Worm (Caenorhabditis elegans) whole organism, young adult: ENCODE measurements around the gene M05D6.2.
A peak's percentile ranks its signal among the peaks of the same experiment; 100 is the strongest.

ENCODE experiments used
- B0019.2 ChIP-seq: fragments of 200-800 bp; sonication (Bioruptor generic); conservative IDR thresholded peaks from 2 replicates; pipeline ENCODE4 v1.3.6; 2022; ENCODE audit warnings: missing genetic modification reagents, missing genetic modification characterization, missing compliant biosample characterization
- C17E4.6 ChIP-seq: fragments of 200-800 bp; sonication (Bioruptor generic); IDR thresholded peaks from 2 replicates; pipeline ENCODE4 v1.3.6; 2022; ENCODE audit warnings: missing genetic modification reagents, missing genetic modification characterization, missing compliant biosample characterization
- D2030.7 ChIP-seq: fragments of 200-800 bp; sonication (Bioruptor generic); IDR thresholded peaks from 2 replicates; pipeline ENCODE4 v1.3.6; 2022; ENCODE audit warnings: missing genetic modification reagents, missing genetic modification characterization, missing compliant biosample characterization
- F10E7.11 ChIP-seq: sonication (generic microtip); optimal IDR thresholded peaks from 2 replicates; lab custom pipeline; 2017; ENCODE audit warnings: mild to moderate bottlenecking, missing genetic modification characterization, moderate library complexity, missing compliant biosample characterization
- F23B12.7 ChIP-seq: sonication (generic microtip); optimal IDR thresholded peaks from 2 replicates; lab custom pipeline; 2017; ENCODE audit warnings: missing genetic modification characterization, mild to moderate bottlenecking, missing compliant biosample characterization, antibody characterized with exemption, moderate library complexity; ENCODE audit not compliant: insufficient read depth
- F57C9.4 ChIP-seq: sonication (generic microtip); optimal IDR thresholded peaks from 2 replicates; lab custom pipeline; 2017; ENCODE audit warnings: mild to moderate bottlenecking, missing genetic modification characterization, missing compliant biosample characterization
- K12H6.12 ChIP-seq: fragments of 200-800 bp; sonication (Bioruptor generic); optimal IDR thresholded peaks from 2 replicates; lab custom pipeline; 2018; ENCODE audit warnings: mild to moderate bottlenecking, missing genetic modification characterization, missing compliant biosample characterization
- Y95B8A.8 ChIP-seq: fragments of 200-800 bp; sonication (Bioruptor generic); IDR thresholded peaks from 2 replicates; pipeline ENCODE4 v1.3.6; 2022; ENCODE audit warnings: missing genetic modification reagents, missing genetic modification characterization, missing compliant biosample characterization
- ZK185.1 ChIP-seq: sonication (generic microtip); optimal IDR thresholded peaks from 2 replicates; lab custom pipeline; 2016; ENCODE audit warnings: mild to moderate bottlenecking, missing genetic modification characterization, missing compliant biosample characterization; ENCODE audit not compliant: poor library complexity, severe bottlenecking
- aptf-2 ChIP-seq: fragments of 200-800 bp; sonication (Bioruptor generic); conservative IDR thresholded peaks from 2 replicates; pipeline ENCODE4 v1.3.6; 2022; ENCODE audit warnings: missing genetic modification reagents, missing genetic modification characterization, missing compliant biosample characterization
- atf-7 ChIP-seq: sonication (generic microtip); optimal IDR thresholded peaks from 2 replicates; lab custom pipeline; 2017; ENCODE audit warnings: mild to moderate bottlenecking, missing genetic modification characterization, missing compliant biosample characterization
- athp-1 ChIP-seq: sonication (generic microtip); optimal IDR thresholded peaks from 2 replicates; lab custom pipeline; 2017; ENCODE audit warnings: mild to moderate bottlenecking, missing genetic modification characterization, missing compliant biosample characterization
- attf-3 ChIP-seq: fragments of 200-800 bp; sonication (Bioruptor generic); conservative IDR thresholded peaks from 2 replicates; pipeline ENCODE4 v1.3.6; 2022; ENCODE audit warnings: missing genetic modification reagents, missing genetic modification characterization, missing compliant biosample characterization
- cebp-1 ChIP-seq, 2 experiments: fragments of 200-800 bp in 1 of 2; sonication (Bioruptor generic) in 1 of 2; sonication (generic microtip) in 1 of 2; IDR thresholded peaks in 1 of 2; optimal IDR thresholded peaks in 1 of 2; 2 replicates each; pipeline versions ENCODE4 v1.3.6 to Lab custom; 2017 to 2022; ENCODE audit warnings: missing compliant biosample characterization in 2 of 2, missing genetic modification characterization in 2 of 2, mild to moderate bottlenecking in 1 of 2, missing genetic modification reagents in 1 of 2, moderate library complexity in 1 of 2
- ceh-27 ChIP-seq: fragments of 200-800 bp; sonication (Bioruptor generic); optimal IDR thresholded peaks from 2 replicates; lab custom pipeline; 2018; ENCODE audit warnings: mild to moderate bottlenecking, missing genetic modification characterization, moderate library complexity, missing compliant biosample characterization
- ceh-79 ChIP-seq: sonication (generic microtip); optimal IDR thresholded peaks from 2 replicates; lab custom pipeline; 2017; ENCODE audit warnings: mild to moderate bottlenecking, missing genetic modification characterization, missing compliant biosample characterization
- chd-7 ChIP-seq: sonication (generic microtip); optimal IDR thresholded peaks from 2 replicates; lab custom pipeline; 2016; ENCODE audit warnings: mild to moderate bottlenecking, missing genetic modification characterization, moderate library complexity, missing compliant biosample characterization
- die-1 ChIP-seq: sonication (generic microtip); optimal IDR thresholded peaks from 2 replicates; lab custom pipeline; 2016; ENCODE audit warnings: missing genotype, mild to moderate bottlenecking, missing genetic modification characterization, missing compliant biosample characterization
- egl-18 ChIP-seq: fragments of 200-800 bp; sonication (Bioruptor generic); IDR thresholded peaks from 2 replicates; pipeline ENCODE4 v1.3.6; 2022; ENCODE audit warnings: missing genetic modification reagents, missing genetic modification characterization, missing compliant biosample characterization
- egl-44 ChIP-seq: fragments of 200-800 bp; sonication (Bioruptor generic); IDR thresholded peaks from 2 replicates; pipeline ENCODE4 v1.3.6; 2022; ENCODE audit warnings: missing genetic modification reagents, missing genetic modification characterization, missing compliant biosample characterization
- egrh-3 ChIP-seq: fragments of 200-800 bp; sonication (Bioruptor generic); IDR thresholded peaks from 2 replicates; pipeline ENCODE4 v1.3.6; 2022; ENCODE audit warnings: missing genetic modification reagents, missing genetic modification characterization, missing compliant biosample characterization
- ets-4 ChIP-seq: fragments of 200-800 bp; sonication (Bioruptor generic); optimal IDR thresholded peaks from 2 replicates; lab custom pipeline; 2018; ENCODE audit warnings: mild to moderate bottlenecking, missing genetic modification characterization, missing compliant biosample characterization
- him-1 ChIP-seq: sonication (generic microtip); optimal IDR thresholded peaks from 2 replicates; lab custom pipeline; 2016; ENCODE audit warnings: missing genotype, missing genetic modification reagents, missing genetic modification characterization, missing compliant biosample characterization
- hsf-1 ChIP-seq: fragments of 200-800 bp; sonication (Bioruptor generic); IDR thresholded peaks from 2 replicates; pipeline ENCODE4 v1.3.6; 2022; ENCODE audit warnings: missing genetic modification reagents, missing genetic modification characterization, missing compliant biosample characterization
- lag-1 ChIP-seq: fragments of 200-800 bp; sonication (Bioruptor generic); IDR thresholded peaks from 2 replicates; pipeline ENCODE4 v1.3.6; 2022; ENCODE audit warnings: missing genetic modification reagents, missing genetic modification characterization, missing compliant biosample characterization
- lin-35 ChIP-seq, 3 experiments: fragments of 150-350 bp in 2 of 3; sonication (generic microtip) in 1 of 3; optimal IDR thresholded peaks; 2 replicates each; lab custom pipeline; 2014 to 2018; ENCODE audit warnings: missing biosample characterization in 3 of 3, missing genetic modification characterization in 3 of 3, missing genetic modification reagents in 3 of 3
- lir-1 ChIP-seq: fragments of 200-800 bp; sonication (Bioruptor generic); conservative IDR thresholded peaks from 2 replicates; pipeline ENCODE4 v1.3.6; 2022; ENCODE audit warnings: missing genetic modification reagents, missing genetic modification characterization, missing compliant biosample characterization
- madf-10 ChIP-seq: sonication (generic microtip); optimal IDR thresholded peaks from 2 replicates; lab custom pipeline; 2016; ENCODE audit warnings: mild to moderate bottlenecking, missing genetic modification characterization, missing compliant biosample characterization
- madf-3 ChIP-seq: fragments of 200-800 bp; sonication (Bioruptor generic); IDR thresholded peaks from 2 replicates; pipeline ENCODE4 v1.3.6; 2022; ENCODE audit warnings: missing genetic modification reagents, missing genetic modification characterization, missing compliant biosample characterization
- mxl-1 ChIP-seq: sonication (generic microtip); optimal IDR thresholded peaks from 2 replicates; lab custom pipeline; 2016; ENCODE audit warnings: missing genetic modification characterization, missing compliant biosample characterization
- nfyb-1 ChIP-seq: fragments of 200-800 bp; sonication (Bioruptor generic); IDR thresholded peaks from 2 replicates; pipeline ENCODE4 v1.3.6; 2022; ENCODE audit warnings: missing genetic modification reagents, missing genetic modification characterization, missing compliant biosample characterization
- nhr-179 ChIP-seq: sonication (generic microtip); optimal IDR thresholded peaks from 2 replicates; lab custom pipeline; 2016; ENCODE audit warnings: mild to moderate bottlenecking, missing genetic modification characterization, missing compliant biosample characterization
- nhr-80 ChIP-seq: sonication (generic microtip); optimal IDR thresholded peaks from 2 replicates; lab custom pipeline; 2016; ENCODE audit warnings: missing genetic modification characterization, missing compliant biosample characterization
- rcor-1 ChIP-seq: fragments of 200-800 bp; sonication (Bioruptor generic); IDR thresholded peaks from 2 replicates; pipeline ENCODE4 v1.3.6; 2022; ENCODE audit warnings: missing genetic modification reagents, missing genetic modification characterization, missing compliant biosample characterization
- sea-2 ChIP-seq: fragments of 200-800 bp; sonication (Bioruptor generic); IDR thresholded peaks from 2 replicates; pipeline ENCODE4 v1.3.6; 2022; ENCODE audit warnings: missing genetic modification characterization, missing compliant biosample characterization
- snpc-1.3 ChIP-seq: sonication (generic microtip); optimal IDR thresholded peaks from 2 replicates; lab custom pipeline; 2017; ENCODE audit warnings: missing genetic modification characterization, mild to moderate bottlenecking, missing compliant biosample characterization, antibody characterized with exemption, moderate library complexity, missing genotype, missing genetic modification reagents; ENCODE audit not compliant: insufficient read depth
- tbp1 ChIP-seq: fragments of 200-800 bp; sonication (Bioruptor generic); optimal IDR thresholded peaks from 2 replicates; lab custom pipeline; 2018; ENCODE audit warnings: mild to moderate bottlenecking, missing genetic modification characterization, missing compliant biosample characterization
- tbx-9 ChIP-seq: sonication (generic microtip); optimal IDR thresholded peaks from 2 replicates; lab custom pipeline; 2016; ENCODE audit warnings: borderline replicate concordance, missing genetic modification characterization, inconsistent platforms, missing compliant biosample characterization
- tlf-1 ChIP-seq: fragments of 200-800 bp; sonication (Bioruptor generic); optimal IDR thresholded peaks from 2 replicates; lab custom pipeline; 2018; ENCODE audit warnings: mild to moderate bottlenecking, missing genetic modification characterization, missing compliant biosample characterization
- unc-130 ChIP-seq: sonication (generic microtip); optimal IDR thresholded peaks from 2 replicates; lab custom pipeline; 2016; ENCODE audit warnings: missing genetic modification reagents, missing genetic modification characterization, missing compliant biosample characterization
- xnd-1 ChIP-seq: sonication (generic microtip); optimal IDR thresholded peaks from 2 replicates; lab custom pipeline; 2016; ENCODE audit warnings: missing genotype, missing genetic modification reagents, missing genetic modification characterization, missing compliant biosample characterization
- zfh-2 ChIP-seq: fragments of 200-800 bp; sonication (Bioruptor generic); conservative IDR thresholded peaks from 2 replicates; pipeline ENCODE4 v1.3.6; 2022; ENCODE audit warnings: missing genetic modification reagents, missing genetic modification characterization, missing compliant biosample characterization
- ztf-6 ChIP-seq: fragments of 200-800 bp; sonication (Bioruptor generic); IDR thresholded peaks from 2 replicates; pipeline ENCODE4 v1.3.6; 2022; ENCODE audit warnings: missing genetic modification reagents, missing genetic modification characterization, missing compliant biosample characterization

The M05D6.2 gene

ce11 chrII:8514729-8515128 is 46.8 kb downstream of the M05D6.2 start, which contains the start of gene ctg-2:
ctg-2 (plus strand) TSS chrII:8515054.
- TF ChIP-seq nhr-80 (peak; percentile 78), F10E7.11 (tag; lab: Kevin White, UChicago) (no peak), die-1 (tag; lab: Kevin White, UChicago) (no peak), madf-10 (tag; lab: Kevin White, UChicago) (no peak), attf-3 (GFP tag; lab: Robert Waterston, UW) (no peak)

DNA sequence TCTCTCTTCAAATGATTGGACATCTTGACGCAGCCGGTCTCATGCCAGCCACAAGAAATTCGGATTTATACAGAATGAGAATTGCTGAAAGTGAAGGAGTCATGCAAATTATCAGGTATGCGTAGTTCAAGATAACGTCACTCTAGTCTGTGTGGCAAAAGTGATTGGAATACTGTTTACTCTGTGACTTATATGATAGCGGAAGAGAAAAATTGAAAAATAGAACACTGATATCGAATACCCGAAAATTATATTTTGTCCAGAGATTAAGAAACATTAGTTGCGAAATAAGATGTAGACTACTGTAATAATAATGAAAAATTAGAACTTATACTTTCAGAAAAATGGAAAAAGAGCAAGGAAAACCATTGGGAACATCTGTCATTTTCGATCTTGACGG is 47.6 kb downstream of the M05D6.2 start:
- TF ChIP-seq nhr-80 (peak; percentile 56), K12H6.12 (tag; lab: Kevin White, UChicago) (no peak), egl-44 (GFP tag; lab: Robert Waterston, UW) (no peak), F23B12.7 (tag; lab: Kevin White, UChicago) (no peak), Y95B8A.8 (GFP tag; lab: Robert Waterston, UW) (no peak), ZK185.1 (tag; lab: Kevin White, UChicago) (no peak), athp-1 (tag; lab: Kevin White, UChicago) (no peak), ceh-79 (tag; lab: Kevin White, UChicago) (no peak), tbp1 (GFP tag; lab: Kevin White, UChicago) (no peak), ceh-27 (GFP tag; lab: Kevin White, UChicago) (no peak), cebp-1 (GFP tag; IDR thresholded peaks at IDR 0.05; lab: Robert Waterston, UW) (no peak), cebp-1 (tag; optimal IDR thresholded peaks at IDR 0.05; lab: Kevin White, UChicago) (peak; percentile 59)

ce11 chrII:8516783-8517182 is 48.9 kb downstream of the M05D6.2 start, which contains the start of gene rnh-2:
rnh-2 (plus strand) TSS chrII:8517150.
- TF ChIP-seq hsf-1 (GFP tag; lab: Robert Waterston, UW) = no peak
- no peak for TF ChIP-seq madf-3 (GFP tag; lab: Robert Waterston, UW)
- 0 out of 2 replicates have a peak, but pooled peaks have one; percentile 36 for TF ChIP-seq lir-1
- no peak for TF ChIP-seq atf-7 (tag; lab: Kevin White, UChicago)
- TF ChIP-seq zfh-2 (GFP tag; lab: Robert Waterston, UW) = no peak
- no peak for TF ChIP-seq ets-4
- peak; percentile 37 for TF ChIP-seq xnd-1 (tag; lab: Kevin White, UChicago)
- peak in 1 of 3 experiments; percentile 58 for TF ChIP-seq lin-35 (GFP tag; optimal IDR thresholded peaks at IDR 0.05; lab: Kevin White, UChicago)
- no peak for TF ChIP-seq egrh-3 (GFP tag; lab: Robert Waterston, UW)
- peak; percentile 84 for TF ChIP-seq ZK185.1 (tag; lab: Kevin White, UChicago)
- no peak for TF ChIP-seq cebp-1 (GFP tag; IDR thresholded peaks at IDR 0.05; lab: Robert Waterston, UW)
- TF ChIP-seq cebp-1 (tag; optimal IDR thresholded peaks at IDR 0.05; lab: Kevin White, UChicago) = peak; percentile 50
- 0 out of 2 replicates have a peak, but pooled peaks have one; percentile 34 for TF ChIP-seq aptf-2 (GFP tag; lab: Robert Waterston, UW)
- peak; percentile 49 for TF ChIP-seq madf-10 (tag; lab: Kevin White, UChicago)
- no peak for TF ChIP-seq chd-7 (tag; lab: Kevin White, UChicago)
- TF ChIP-seq tlf-1 (GFP tag; lab: Kevin White, UChicago) = peak; percentile 54
- 0 out of 2 replicates have a peak, but pooled peaks have one; percentile 14 for TF ChIP-seq Y95B8A.8 (GFP tag; lab: Robert Waterston, UW)
- no peak for TF ChIP-seq nfyb-1 (GFP tag; lab: Robert Waterston, UW)
- no peak for TF ChIP-seq mxl-1 (tag; lab: Kevin White, UChicago)
- TF ChIP-seq nhr-179 (tag; lab: Kevin White, UChicago) = no peak
- no peak for TF ChIP-seq ztf-6 (GFP tag; lab: Robert Waterston, UW)
- 0 out of 2 replicates have a peak, but pooled peaks have one; percentile 33 for TF ChIP-seq rcor-1 (GFP tag; lab: Robert Waterston, UW)
- TF ChIP-seq C17E4.6 = no peak
- TF ChIP-seq B0019.2 (GFP tag; lab: Robert Waterston, UW) = peak; percentile 70; the same call in 1 of the 2 replicates
- TF ChIP-seq sea-2 = no peak
- TF ChIP-seq him-1 = peak; percentile 78
- no peak for TF ChIP-seq egl-18 (GFP tag; lab: Robert Waterston, UW)
- no peak for TF ChIP-seq F57C9.4
- no peak for TF ChIP-seq tbx-9 (tag; lab: Kevin White, UChicago)
- peak; percentile 63 for TF ChIP-seq ceh-27 (GFP tag; lab: Kevin White, UChicago)
- TF ChIP-seq snpc-1.3 (tag; lab: Kevin White, UChicago) = peak; percentile 53
- TF ChIP-seq D2030.7 (GFP tag; lab: Robert Waterston, UW) = peak; percentile 62
- TF ChIP-seq unc-130 = peak; percentile 88
- no peak for TF ChIP-seq lag-1 (GFP tag; lab: Robert Waterston, UW)
